Fruit fly (Drosophila melanogaster): ENCODE data around the gene CG33783.

Gene CG33783

DNA sequence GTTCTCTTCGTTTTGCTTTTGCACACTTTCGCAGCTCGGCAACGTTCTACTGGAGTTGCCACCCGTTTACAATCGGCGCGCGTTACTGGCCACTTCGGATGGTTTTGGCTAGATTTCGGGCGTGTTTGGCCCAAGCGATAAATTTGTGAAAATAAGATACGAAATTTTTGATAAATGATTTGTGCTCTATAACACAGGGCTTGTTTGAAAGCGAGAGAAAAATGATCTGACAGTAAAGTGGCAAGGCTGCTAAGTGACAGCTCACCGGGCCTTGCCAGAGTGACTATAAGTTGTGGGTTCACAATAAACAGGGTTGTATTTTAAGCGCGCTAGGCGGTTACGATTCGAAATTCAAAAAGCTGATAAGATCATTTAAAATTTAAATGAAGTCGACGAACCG lies 43.4 kb downstream of the CG33783 start, which contains the start of gene Fmr1 (continued):
- TF ChIP-seq croc (GFP tag; conservative IDR thresholded peaks at IDR 0.05) (no peak), cg (GFP tag; optimal IDR thresholded peaks at IDR 0.05) (no peak), tna (GFP tag; IDR thresholded peaks at IDR 0.05; ENCODE audit: partially characterized antibody) (no peak), Hr3 (GFP tag; optimal IDR thresholded peaks at IDR 0.05) (peak; percentile 16), tio (GFP tag; optimal IDR thresholded peaks at IDR 0.05) (peak; percentile 22), repo (GFP tag; optimal IDR thresholded peaks at IDR 0.05) (no peak), ems (GFP tag; optimal IDR thresholded peaks at IDR 0.05) (peak; percentile 27), bab2 (GFP tag; optimal IDR thresholded peaks at IDR 0.05) (peak; percentile 54), CG18599 (GFP tag; optimal IDR thresholded peaks at IDR 0.05) (no peak), Deaf1 (tag; optimal IDR thresholded peaks at IDR 0.05) (peak; percentile 60), so (GFP tag; IDR thresholded peaks at IDR 0.05) (0 out of 3 replicates have a peak, but pooled peaks have one; percentile 42), CG17829 (tag; optimal IDR thresholded peaks at IDR 0.05) (peak; percentile 61), CG10209 (GFP tag; optimal IDR thresholded peaks at IDR 0.05) (peak; percentile 28), nau (GFP tag; optimal IDR thresholded peaks at IDR 0.05) (no peak), eyg (GFP tag; optimal IDR thresholded peaks at IDR 0.05) (no peak), CG12236 (GFP tag; optimal IDR thresholded peaks at IDR 0.05) (peak; percentile 29), HLH54F (GFP tag; optimal IDR thresholded peaks at IDR 0.05) (peak; percentile 63), chif (GFP tag; optimal IDR thresholded peaks at IDR 0.05) (peak in 1 of 2 experiments; percentile 64), CG2712 (tag; optimal IDR thresholded peaks at IDR 0.05) (peak; percentile 97), onecut (GFP tag; IDR thresholded peaks at IDR 0.05) (no peak), CG9609 (GFP tag; optimal IDR thresholded peaks at IDR 0.05) (peak; percentile 64), CG12942 (GFP tag; optimal IDR thresholded peaks at IDR 0.05) (peak; percentile 35), Sin3A (optimal IDR thresholded peaks at IDR 0.05) (peak; percentile 99), CG11560 (tag; IDR thresholded peaks at IDR 0.05) (no peak), pum (GFP tag; optimal IDR thresholded peaks at IDR 0.05) (peak; percentile 64), Rx (GFP tag; IDR thresholded peaks at IDR 0.05) (no peak), CG12155 (GFP tag; optimal IDR thresholded peaks at IDR 0.05) (peak; percentile 46), CG30431 (GFP tag; optimal IDR thresholded peaks at IDR 0.05) (no peak), CG6765 (GFP tag; optimal IDR thresholded peaks at IDR 0.05) (no peak), CG8944 (GFP tag; optimal IDR thresholded peaks at IDR 0.05) (peak; percentile 64), D19A (tag; optimal IDR thresholded peaks at IDR 0.05) (no peak), Asciz (GFP tag; optimal IDR thresholded peaks at IDR 0.05) (no peak), CG14667 (GFP tag; IDR thresholded peaks at IDR 0.05) (0 out of 2 replicates have a peak, but pooled peaks have one; percentile 12), Med (GFP tag) (peak; percentile 95), CG9727 (GFP tag; optimal IDR thresholded peaks at IDR 0.05) (peak; percentile 17), CG7987 (GFP tag; optimal IDR thresholded peaks at IDR 0.05) (peak; percentile 52), run (tag; optimal IDR thresholded peaks at IDR 0.05) (no peak), zen2 (GFP tag; IDR thresholded peaks at IDR 0.05; ENCODE audit: partially characterized antibody) (no peak), sna (GFP tag; IDR thresholded peaks at IDR 0.05; ENCODE audit: partially characterized antibody) (no peak), pho (GFP tag; optimal IDR thresholded peaks at IDR 0.05) (peak; percentile 42), CG6254 (GFP tag; optimal IDR thresholded peaks at IDR 0.05) (no peak), HLH3B (GFP tag; IDR thresholded peaks at IDR 0.05) (no peak), Atf6 (GFP tag; IDR thresholded peaks at IDR 0.05) (peak; percentile 40; the same call in 1 of the 2 replicates), TFAM (GFP tag; optimal IDR thresholded peaks at IDR 0.05) (no peak), CG17802 (tag; optimal IDR thresholded peaks at IDR 0.05) (no peak), CG6683 (GFP tag; optimal IDR thresholded peaks at IDR 0.05) (no peak), Fer3 (tag; optimal IDR thresholded peaks at IDR 0.05) (peak; percentile 33), Lpt (GFP tag; optimal IDR thresholded peaks at IDR 0.05) (no peak), Blimp-1 (GFP tag; optimal IDR thresholded peaks at IDR 0.05) (no peak), Adf1 (GFP tag; IDR thresholded peaks at IDR 0.05) (no peak), sima (GFP tag; optimal IDR thresholded peaks at IDR 0.05) (no peak), ken (GFP tag; IDR thresholded peaks at IDR 0.05) (no peak)
